Fruit fly (Drosophila melanogaster): ENCODE measurements around the gene mRpS21.

mRpS21 gene

dm6 chr3R:13364175-13365174 lies 17.1 kb downstream of the mRpS21 start, which contains the start of gene Dic1 (continued):
- peak; percentile 88 for TF ChIP-seq Atf3 (GFP tag; optimal IDR thresholded peaks at IDR 0.05)
- peak; percentile 82 for TF ChIP-seq HLHmδ (GFP tag; optimal IDR thresholded peaks at IDR 0.05)
- peak; percentile 96 for TF ChIP-seq Dbx (GFP tag; IDR thresholded peaks at IDR 0.05)
- peak; percentile 91 for TF ChIP-seq Mad (GFP tag; optimal IDR thresholded peaks at IDR 0.05)
- peak; percentile 53 for TF ChIP-seq CG1832 (GFP tag; optimal IDR thresholded peaks at IDR 0.05)
- peak; percentile 81 for TF ChIP-seq CG4730 (GFP tag; IDR thresholded peaks at IDR 0.05)
- TF ChIP-seq CG10979 (tag; optimal IDR thresholded peaks at IDR 0.05) = peak; percentile 99
- peak; percentile 93 for TF ChIP-seq CG12942 (GFP tag; optimal IDR thresholded peaks at IDR 0.05)
- TF ChIP-seq CHES-1-like (GFP tag; optimal IDR thresholded peaks at IDR 0.05) = peak; percentile 87
- peak; percentile 97 for TF ChIP-seq CG12391 (tag; optimal IDR thresholded peaks at IDR 0.05)
- TF ChIP-seq zen (tag; optimal IDR thresholded peaks at IDR 0.05) = peak; percentile 93
- TF ChIP-seq E2f2 (GFP tag; IDR thresholded peaks at IDR 0.05) = peak; percentile 71
- peak; percentile 87 for TF ChIP-seq psq (GFP tag; optimal IDR thresholded peaks at IDR 0.05)
- peak; percentile 97 for TF ChIP-seq CG11723 (GFP tag; optimal IDR thresholded peaks at IDR 0.05)
- peak; percentile 98 for TF ChIP-seq CG18262 (tag; optimal IDR thresholded peaks at IDR 0.05)
- TF ChIP-seq bbx (GFP tag; IDR thresholded peaks at IDR 0.05; ENCODE audit: partially characterized antibody) = 0 out of 2 replicates have a peak, but pooled peaks have one; percentile 43
- TF ChIP-seq CG11695 (GFP tag; IDR thresholded peaks at IDR 0.05) = peak; percentile 95
- TF ChIP-seq CG1602 (GFP tag; optimal IDR thresholded peaks at IDR 0.05) = peak; percentile 96
- TF ChIP-seq Aef1 (GFP tag; IDR thresholded peaks at IDR 0.05) = peak; percentile 93
- peak; percentile 83 for TF ChIP-seq zfh1 (GFP tag; IDR thresholded peaks at IDR 0.05)
- TF ChIP-seq seq (GFP tag; IDR thresholded peaks at IDR 0.05) = peak; percentile 91
- TF ChIP-seq CG11504 (tag; optimal IDR thresholded peaks at IDR 0.05) = peak; percentile 98
- peak; percentile 82 for TF ChIP-seq CG4404 (GFP tag; IDR thresholded peaks at IDR 0.05)
- peak; percentile 79 for TF ChIP-seq CG2889 (GFP tag; IDR thresholded peaks at IDR 0.05)
- TF ChIP-seq run (tag; optimal IDR thresholded peaks at IDR 0.05) = peak; percentile 93
- TF ChIP-seq CG4360 (GFP tag; IDR thresholded peaks at IDR 0.05) = peak; percentile 50
- TF ChIP-seq CG11560 (tag; IDR thresholded peaks at IDR 0.05) = peak; percentile 85
- TF ChIP-seq tll (GFP tag; optimal IDR thresholded peaks at IDR 0.05) = peak in 1 of 2 experiments; percentile 64
- peak; percentile 72 for TF ChIP-seq CG15073 (GFP tag; optimal IDR thresholded peaks at IDR 0.05)
- peak; percentile 97 for TF ChIP-seq CG4424 (GFP tag; optimal IDR thresholded peaks at IDR 0.05)
- peak; percentile 57 for TF ChIP-seq CG11696 (GFP tag; IDR thresholded peaks at IDR 0.05)
- peak; percentile 89 for TF ChIP-seq CG14441 (GFP tag; IDR thresholded peaks at IDR 0.05)
- peak; percentile 98 for TF ChIP-seq CG13424 (tag; optimal IDR thresholded peaks at IDR 0.05)
- TF ChIP-seq NFAT (GFP tag; IDR thresholded peaks at IDR 0.05) = peak; percentile 71
- peak; percentile 71 for TF ChIP-seq CG4282 (GFP tag; optimal IDR thresholded peaks at IDR 0.05)
- peak; percentile 85 for TF ChIP-seq CG31388 (GFP tag; optimal IDR thresholded peaks at IDR 0.05)
- peak; percentile 98 for TF ChIP-seq CG13775 (GFP tag; optimal IDR thresholded peaks at IDR 0.05)
- peak; percentile 98 for TF ChIP-seq Fer1 (GFP tag; optimal IDR thresholded peaks at IDR 0.05)
- TF ChIP-seq ATbp (GFP tag; optimal IDR thresholded peaks at IDR 0.05) = peak; percentile 96
- TF ChIP-seq gt (GFP tag; IDR thresholded peaks at IDR 0.05) = peak; percentile 69
- TF ChIP-seq CG12104 (GFP tag; optimal IDR thresholded peaks at IDR 0.05) = peak; percentile 99
- peak; percentile 88 for TF ChIP-seq Hmx (GFP tag; optimal IDR thresholded peaks at IDR 0.05)
- TF ChIP-seq az2 (GFP tag; optimal IDR thresholded peaks at IDR 0.05) = peak; percentile 97
- peak in 1 of 2 experiments; percentile 35 for TF ChIP-seq Dfd (GFP tag; optimal IDR thresholded peaks at IDR 0.05)
- peak; percentile 64 for TF ChIP-seq CG3163 (GFP tag; optimal IDR thresholded peaks at IDR 0.05)
- peak; percentile 92 for TF ChIP-seq cato (GFP tag; optimal IDR thresholded peaks at IDR 0.05; ENCODE audit: borderline replicate concordance)
- TF ChIP-seq D19A (tag; optimal IDR thresholded peaks at IDR 0.05) = peak; percentile 95
- TF ChIP-seq oc (tag; optimal IDR thresholded peaks at IDR 0.05) = peak; percentile 89
